Fruit fly (Drosophila melanogaster) Kc167 (cell line): ENCODE data around the gene mesh.

Experiments used
- Myc ChIP-seq: fragments of >200 bp; optimal IDR thresholded peaks from 2 replicates; lab custom pipeline; 2017; ENCODE audit warnings: missing external identifiers
- psq ChIP-seq: fragments of >200 bp; optimal IDR thresholded peaks from 2 replicates; lab custom pipeline; 2017; ENCODE audit warnings: missing external identifiers
- ttk ChIP-seq: sonication (Bioruptor generic); optimal IDR thresholded peaks from 2 replicates; lab custom pipeline; 2017; ENCODE audit warnings: missing external identifiers

DNA sequence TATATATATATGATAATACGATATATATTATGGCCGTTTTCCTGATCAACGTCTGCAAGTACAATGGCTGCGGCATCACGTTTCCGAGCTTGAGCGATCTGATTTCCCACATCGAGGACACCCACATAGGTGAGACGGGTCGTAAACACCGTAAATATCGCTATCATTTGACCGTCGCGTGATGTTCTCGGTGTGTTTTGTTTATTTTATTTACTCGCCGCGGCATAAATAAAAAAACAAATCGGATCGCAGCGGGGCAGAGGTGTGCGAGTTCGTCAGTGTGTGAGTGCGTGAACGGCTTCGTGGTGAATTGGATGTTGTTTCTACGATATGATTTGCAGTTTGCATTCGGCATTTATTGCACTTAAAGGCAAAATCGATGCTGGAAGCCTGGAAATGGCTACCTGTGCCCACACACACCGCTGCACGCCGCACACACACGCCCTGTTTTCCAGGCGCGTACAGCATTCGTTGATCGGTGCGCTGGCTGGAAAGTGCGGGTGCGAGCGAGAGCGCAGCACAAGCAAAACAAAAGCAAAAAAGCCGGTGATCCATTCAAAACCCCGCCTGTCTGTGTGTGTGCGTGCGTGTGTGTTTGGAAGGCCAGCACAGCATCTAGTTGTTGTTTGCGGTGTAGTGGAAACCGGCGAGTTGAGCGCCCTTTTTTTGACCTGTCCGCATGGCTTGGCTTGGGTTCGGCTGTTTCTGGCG is 25.9 kb upstream of the mesh start:
- TF ChIP-seq Myc = no peak
- TF ChIP-seq psq (lab: Kevin White, UChicago) = no peak
- TF ChIP-seq ttk (lab: Kevin White, UChicago) = no peak
